Worm (Caenorhabditis elegans): ENCODE results near the gene rps-2.

DNA sequence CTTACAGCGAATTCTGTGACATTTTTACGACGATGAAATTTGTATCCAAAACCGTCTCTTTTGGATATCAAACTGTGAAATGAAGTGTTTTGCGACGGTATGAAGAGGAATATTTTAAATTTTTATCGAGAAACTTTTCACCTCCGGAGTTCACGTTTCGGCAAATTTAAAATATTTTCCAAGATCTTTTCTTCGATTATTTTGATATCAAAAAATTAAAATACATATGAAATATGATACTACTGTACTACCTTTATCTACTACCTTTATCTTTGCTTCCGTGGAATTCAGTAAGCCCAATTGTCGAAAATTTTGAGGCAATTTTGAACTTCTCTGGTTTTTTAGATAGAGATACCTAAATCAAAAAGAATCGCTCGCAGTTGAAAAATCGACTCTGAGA is 48.4 kb downstream of the rps-2 start, which contains the start of gene kin-26:
- TF ChIP-seq W03F9.2 (tag; optimal IDR thresholded peaks at IDR 0.05) (no peak), him-1 (tag; optimal IDR thresholded peaks at IDR 0.05) (no peak)
